Fruit fly (Drosophila melanogaster): ENCODE measurements around the gene CG9121.
A peak's percentile ranks its signal among the peaks of the same experiment; 100 is the strongest.

Gene CG9121

DNA sequence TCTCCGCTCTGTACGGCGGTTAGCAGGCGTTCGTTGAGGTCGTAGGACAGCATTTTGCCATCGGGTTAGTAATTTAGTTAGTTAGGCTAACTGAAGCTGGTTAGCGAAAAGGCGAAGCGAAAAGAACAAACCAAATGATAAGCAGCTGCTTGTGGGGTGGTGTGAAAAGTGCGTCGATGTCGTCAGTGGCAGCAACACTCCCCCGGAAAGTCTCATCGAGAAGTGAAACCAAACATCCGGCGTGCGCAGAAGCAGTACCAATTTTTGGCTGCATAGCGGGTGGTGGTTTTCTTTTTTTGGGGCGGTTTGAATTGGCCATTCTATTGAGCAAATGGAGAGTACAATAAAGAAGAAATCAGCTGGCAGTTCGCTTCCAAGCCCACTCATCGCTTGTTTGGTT, at the start of gene CG9121:
Gene CG9121 (minus strand): TSS at position 238 of the 400 bp plus-strand sequence.
- TF ChIP-seq CG7045 (GFP tag; optimal IDR thresholded peaks at IDR 0.05) (no peak), CG12768 (GFP tag; optimal IDR thresholded peaks at IDR 0.05) (no peak), cic (GFP tag; optimal IDR thresholded peaks at IDR 0.05) (no peak), cnc (optimal IDR thresholded peaks at IDR 0.05) (no peak), CG33017 (tag; optimal IDR thresholded peaks at IDR 0.05) (no peak), ovo (GFP tag; optimal IDR thresholded peaks at IDR 0.05) (no peak), Mnt (GFP tag; optimal IDR thresholded peaks at IDR 0.05) (no peak), pad (GFP tag; optimal IDR thresholded peaks at IDR 0.05) (no peak), Clk (GFP tag; optimal IDR thresholded peaks at IDR 0.05) (no peak), CG7101 (tag; optimal IDR thresholded peaks at IDR 0.05) (no peak), CG5204 (GFP tag; optimal IDR thresholded peaks at IDR 0.05) (no peak), bab1 (GFP tag; optimal IDR thresholded peaks at IDR 0.05) (no peak)

DNA sequence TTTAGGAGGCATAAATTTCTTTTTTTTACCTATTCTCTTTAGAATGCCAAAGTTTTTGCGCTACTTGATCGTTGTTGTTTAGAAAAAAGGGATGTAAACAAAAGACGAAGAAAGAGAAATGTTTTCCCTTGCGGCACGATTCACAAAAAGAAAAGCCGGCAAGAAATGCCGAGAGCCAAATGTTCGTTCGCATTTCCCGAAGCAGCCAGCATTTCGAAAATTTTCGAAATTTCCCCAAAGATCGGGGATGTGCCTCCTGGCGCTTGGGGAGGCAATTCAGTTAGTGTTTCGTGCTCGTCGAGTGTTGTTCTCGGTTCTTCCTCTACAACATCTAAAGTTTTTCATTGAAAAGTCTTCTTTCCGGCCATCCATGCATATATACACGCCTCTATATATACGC, 49.7 kb upstream of the CG9121 start, which contains the start of gene Msp300:
Gene Msp300 (plus strand): TSS at position 301 of the 400 bp plus-strand sequence.
- TF ChIP-seq cic (GFP tag; optimal IDR thresholded peaks at IDR 0.05) (no peak), Clk (GFP tag; optimal IDR thresholded peaks at IDR 0.05) (no peak), kay (GFP tag; ENCODE audit: borderline replicate concordance) (no peak), CG12768 (GFP tag; optimal IDR thresholded peaks at IDR 0.05) (no peak), ovo (GFP tag; optimal IDR thresholded peaks at IDR 0.05) (no peak), CG7045 (GFP tag; optimal IDR thresholded peaks at IDR 0.05) (no peak), cnc (optimal IDR thresholded peaks at IDR 0.05) (no peak), CG33017 (tag; optimal IDR thresholded peaks at IDR 0.05) (no peak), toe (GFP tag; optimal IDR thresholded peaks at IDR 0.05) (no peak), CG5204 (GFP tag; optimal IDR thresholded peaks at IDR 0.05) (no peak), pad (GFP tag; optimal IDR thresholded peaks at IDR 0.05) (no peak), CG7101 (tag; optimal IDR thresholded peaks at IDR 0.05) (no peak), CG14711 (tag; optimal IDR thresholded peaks at IDR 0.05) (no peak), Mnt (GFP tag; optimal IDR thresholded peaks at IDR 0.05) (no peak), tj (GFP tag; optimal IDR thresholded peaks at IDR 0.05) (no peak), Crg-1 (GFP tag; optimal IDR thresholded peaks at IDR 0.05) (no peak), CG1620 (GFP tag; optimal IDR thresholded peaks at IDR 0.05) (no peak), Hr96 (GFP tag; optimal IDR thresholded peaks at IDR 0.05) (no peak), CG11617 (GFP tag; optimal IDR thresholded peaks at IDR 0.05) (no peak), bab1 (GFP tag; optimal IDR thresholded peaks at IDR 0.05) (no peak)

DNA sequence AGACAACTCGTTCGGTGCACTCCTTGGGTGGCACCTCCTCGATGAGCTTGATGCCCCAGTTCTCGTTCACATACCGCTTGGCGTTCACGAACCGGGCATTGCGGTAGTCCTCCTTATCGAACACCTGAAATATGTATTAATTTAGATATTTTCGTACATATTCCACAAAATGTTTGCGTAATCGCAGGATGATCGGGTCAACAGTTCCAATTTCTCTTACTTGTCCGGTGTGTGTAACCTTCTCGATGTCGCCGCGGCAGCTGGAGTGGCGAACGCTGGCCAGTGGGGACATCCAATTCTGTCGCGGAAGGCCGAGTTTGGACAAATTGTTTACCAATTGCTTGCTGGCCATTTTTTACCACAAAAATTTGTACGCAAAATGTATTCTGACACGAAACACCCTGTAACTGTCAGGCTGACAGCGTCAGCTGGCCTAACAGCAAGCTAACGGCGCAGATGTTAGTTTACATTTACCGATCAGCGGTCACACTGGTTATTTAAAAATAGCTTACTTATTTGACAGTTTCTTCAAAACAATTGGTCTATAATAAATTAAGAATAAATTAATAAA, 49.0 kb upstream of the CG9121 start, which contains the start of gene ND-13A:
Gene ND-13A (minus strand): TSS at position 499 of the 571 bp plus-strand sequence.
- TF ChIP-seq CG14711 (tag; optimal IDR thresholded peaks at IDR 0.05) (no peak), bab1 (GFP tag; optimal IDR thresholded peaks at IDR 0.05) (peak; percentile 44)

DNA sequence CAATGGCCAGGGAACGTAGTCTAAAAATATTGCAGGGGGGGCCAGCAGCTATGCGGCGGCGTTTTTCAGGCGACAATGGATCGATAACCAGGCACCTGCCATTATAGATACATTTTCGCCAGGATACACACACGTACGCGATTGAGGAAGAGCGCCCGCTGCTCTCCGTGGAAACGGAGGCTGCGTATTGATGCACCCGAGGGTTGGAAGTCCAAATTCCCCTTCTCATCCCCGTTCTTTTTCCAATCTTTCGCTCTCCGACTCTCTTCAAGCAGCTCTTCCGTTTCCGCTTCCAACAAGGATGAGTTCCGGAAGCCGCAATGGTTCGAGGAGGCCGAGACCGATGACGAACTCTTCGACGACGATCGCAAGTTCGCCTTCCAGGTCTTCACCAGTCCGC, 45.9 kb upstream of the CG9121 start:
- TF ChIP-seq CG11617 (GFP tag; optimal IDR thresholded peaks at IDR 0.05) = no peak
- no peak for TF ChIP-seq Mnt (GFP tag; optimal IDR thresholded peaks at IDR 0.05)

DNA sequence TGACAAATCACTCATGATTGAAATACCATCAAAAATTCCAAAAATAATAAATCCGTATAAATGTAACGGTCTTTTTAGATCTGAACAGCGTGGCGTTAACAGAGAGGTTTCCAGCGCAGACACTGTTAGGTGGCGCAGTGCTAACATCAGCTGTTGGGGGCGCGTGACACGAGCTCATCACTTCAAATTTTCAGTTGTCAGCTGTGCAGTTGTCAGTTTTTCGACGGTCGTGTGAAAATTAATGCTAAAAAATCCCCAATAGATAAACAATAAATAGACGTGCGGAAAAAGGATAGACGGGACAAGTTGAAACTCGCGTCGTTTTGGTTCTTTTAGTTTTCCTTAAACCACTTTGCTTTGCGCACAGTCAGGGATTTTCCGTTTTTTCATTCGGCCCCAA, 45.4 kb upstream of the CG9121 start, which contains the start of gene CG4230:
Gene CG4230 (plus strand): TSS at position 6 of the 400 bp plus-strand sequence.
- TF ChIP-seq cic (GFP tag; optimal IDR thresholded peaks at IDR 0.05) = peak; percentile 5
- TF ChIP-seq bab1 (GFP tag; optimal IDR thresholded peaks at IDR 0.05) = peak; percentile 45
- TF ChIP-seq CG33017 (tag; optimal IDR thresholded peaks at IDR 0.05) = no peak
- TF ChIP-seq Mnt (GFP tag; optimal IDR thresholded peaks at IDR 0.05) = peak; percentile 10
- TF ChIP-seq kay (GFP tag; ENCODE audit: borderline replicate concordance) = no peak
- TF ChIP-seq CG14711 (tag; optimal IDR thresholded peaks at IDR 0.05) = peak; percentile 11
- TF ChIP-seq Hr96 (GFP tag; optimal IDR thresholded peaks at IDR 0.05) = no peak

DNA sequence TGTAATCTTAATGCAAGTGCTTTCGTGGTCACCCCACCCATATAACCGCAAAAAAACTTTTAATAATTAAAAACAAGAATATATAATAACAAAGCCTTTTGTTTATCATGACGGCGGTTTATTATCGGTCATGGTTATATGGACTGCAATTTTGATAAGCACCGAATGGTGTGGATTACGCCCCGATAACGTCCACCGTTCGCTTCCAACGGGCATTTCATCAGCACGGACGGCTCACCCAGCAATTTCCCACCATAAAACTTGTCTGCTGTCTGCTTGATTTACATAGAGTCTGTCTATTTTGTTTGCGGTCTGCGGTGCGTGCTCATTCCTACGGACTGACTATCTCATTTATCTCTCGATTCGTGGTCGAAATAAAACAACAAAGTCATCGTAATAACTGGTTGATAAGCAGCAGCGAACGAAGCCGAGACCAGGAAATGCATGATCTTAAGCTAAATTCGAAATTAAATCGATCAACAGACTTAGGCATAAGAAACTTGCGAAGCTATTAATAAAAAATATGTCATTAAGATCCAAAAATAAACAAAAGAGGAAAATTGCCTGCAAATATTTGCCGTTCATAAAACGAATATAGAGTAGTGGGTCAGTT, 44.6 kb upstream of the CG9121 start:
- TF ChIP-seq tj (GFP tag; optimal IDR thresholded peaks at IDR 0.05) (no peak), Crg-1 (GFP tag; optimal IDR thresholded peaks at IDR 0.05) (no peak), pad (GFP tag; optimal IDR thresholded peaks at IDR 0.05) (peak; percentile 1), CG12768 (GFP tag; optimal IDR thresholded peaks at IDR 0.05) (peak; percentile 79), cnc (optimal IDR thresholded peaks at IDR 0.05) (no peak), cic (GFP tag; optimal IDR thresholded peaks at IDR 0.05) (peak; percentile 80), CG7045 (GFP tag; optimal IDR thresholded peaks at IDR 0.05) (peak; percentile 53), CG11617 (GFP tag; optimal IDR thresholded peaks at IDR 0.05) (peak; percentile 41), Hr96 (GFP tag; optimal IDR thresholded peaks at IDR 0.05) (no peak), Mnt (GFP tag; optimal IDR thresholded peaks at IDR 0.05) (no peak), kay (GFP tag; ENCODE audit: borderline replicate concordance) (no peak), CG1620 (GFP tag; optimal IDR thresholded peaks at IDR 0.05) (no peak), CG5204 (GFP tag; optimal IDR thresholded peaks at IDR 0.05) (no peak), CG14711 (tag; optimal IDR thresholded peaks at IDR 0.05) (no peak), Clk (GFP tag; optimal IDR thresholded peaks at IDR 0.05) (peak; percentile 10), ovo (GFP tag; optimal IDR thresholded peaks at IDR 0.05) (no peak), CG33017 (tag; optimal IDR thresholded peaks at IDR 0.05) (peak; percentile 81), bab1 (GFP tag; optimal IDR thresholded peaks at IDR 0.05) (no peak), CG7101 (tag; optimal IDR thresholded peaks at IDR 0.05) (peak; percentile 27), toe (GFP tag; optimal IDR thresholded peaks at IDR 0.05) (no peak)

Data from whole organism, adult.